Worm (Caenorhabditis elegans) whole organism, L1 larva: ENCODE results near the gene Y48A6C.4.

Source experiments
- dsc-1 ChIP-seq: sonication (generic microtip); optimal IDR thresholded peaks from 2 replicates; lab custom pipeline; 2016; ENCODE audit warnings: mild to moderate bottlenecking, missing genetic modification characterization, missing compliant biosample characterization
- elt-2 ChIP-seq: sonication (generic microtip); optimal IDR thresholded peaks from 2 replicates; lab custom pipeline; 2016; ENCODE audit warnings: missing genetic modification characterization, mild to moderate bottlenecking, inconsistent platforms, missing compliant biosample characterization, missing genetic modification reagents
- lin-35 ChIP-seq, 2 experiments: fragments of 150-350 bp; optimal IDR thresholded peaks; 2 replicates each; lab custom pipeline; 2014; ENCODE audit warnings: missing biosample characterization in 2 of 2, missing genetic modification characterization in 2 of 2, missing genetic modification reagents in 2 of 2
- nhr-28 ChIP-seq: fragments of 150-350 bp; optimal IDR thresholded peaks from 2 replicates; lab custom pipeline; 2014; ENCODE audit warnings: missing biosample characterization, missing genetic modification characterization
- snpc-4 ChIP-seq: fragments of 150-350 bp; optimal IDR thresholded peaks from 2 replicates; lab custom pipeline; 2014; ENCODE audit warnings: missing biosample characterization, missing genetic modification characterization
- xbp-1 ChIP-seq: sonication (generic microtip); optimal IDR thresholded peaks from 2 replicates; lab custom pipeline; 2016; ENCODE audit warnings: missing genetic modification characterization, missing compliant biosample characterization

DNA sequence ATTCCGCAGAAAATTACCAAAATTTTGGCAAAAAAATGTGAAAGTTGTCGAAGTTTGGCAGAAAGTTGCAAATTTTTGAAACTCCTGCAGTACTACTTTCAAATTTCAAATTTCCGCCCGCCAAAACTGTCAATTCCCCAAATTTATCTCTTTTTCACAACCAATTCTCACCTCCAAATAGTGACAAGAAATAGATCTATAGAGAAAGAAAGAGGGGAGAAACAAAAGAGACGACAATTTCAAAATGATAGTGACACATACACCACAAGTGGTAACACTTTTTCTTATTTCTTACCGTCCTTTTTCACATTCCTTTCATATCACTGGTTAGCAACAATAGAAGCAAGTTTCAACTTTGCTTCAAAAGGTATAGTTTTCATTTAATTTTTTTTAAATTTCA lies 35.6 kb upstream of the Y48A6C.4 start:
- TF ChIP-seq dsc-1 (tag; lab: Kevin White, UChicago), result no peak
- TF ChIP-seq xbp-1 (tag; lab: Kevin White, UChicago), result no peak
- TF ChIP-seq snpc-4 (tag; lab: Kevin White, UChicago), result no peak
- TF ChIP-seq lin-35 (GFP tag; optimal IDR thresholded peaks at IDR 0.05; lab: Kevin White, UChicago), result peak in 1 of 2 experiments; percentile 42
- no peak for TF ChIP-seq elt-2 (tag; lab: Kevin White, UChicago)
- TF ChIP-seq nhr-28 (tag; lab: Kevin White, UChicago), result no peak
